Worm (Caenorhabditis elegans): ENCODE measurements around the gene rilp-1.
A peak's percentile ranks its signal among the peaks of the same experiment; 100 is the strongest.

rilp-1 gene

ce11 chrIII:3677378-3677777 lies 41.4 kb downstream of the rilp-1 start (continued):
- TF ChIP-seq hlh-4 (tag; optimal IDR thresholded peaks at IDR 0.05) = no peak
- TF ChIP-seq blmp-1 (tag; optimal IDR thresholded peaks at IDR 0.05) = no peak

DNA sequence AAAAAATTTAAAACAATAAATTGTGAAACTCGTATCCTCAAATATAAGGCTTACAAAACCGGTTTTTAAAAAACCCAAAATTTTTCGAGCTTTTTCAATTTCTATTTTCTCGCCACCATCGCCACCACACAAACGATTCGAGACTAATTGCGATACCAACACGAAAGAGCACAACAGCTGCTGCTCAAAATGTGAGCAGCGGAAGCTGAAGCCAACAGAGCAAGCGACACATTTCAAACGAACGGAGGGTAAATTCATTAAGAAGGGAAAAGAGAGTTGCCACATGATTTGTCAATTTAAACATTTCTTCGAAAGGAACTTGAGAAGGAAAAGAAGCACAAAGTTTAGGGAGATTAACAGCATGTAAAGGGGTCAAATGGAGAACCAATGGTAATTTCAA lies 43.1 kb downstream of the rilp-1 start:
- TF ChIP-seq lin-14 (GFP tag; optimal IDR thresholded peaks at IDR 0.05) (peak; percentile 47), aha-1 (tag; optimal IDR thresholded peaks at IDR 0.05) (no peak)

DNA sequence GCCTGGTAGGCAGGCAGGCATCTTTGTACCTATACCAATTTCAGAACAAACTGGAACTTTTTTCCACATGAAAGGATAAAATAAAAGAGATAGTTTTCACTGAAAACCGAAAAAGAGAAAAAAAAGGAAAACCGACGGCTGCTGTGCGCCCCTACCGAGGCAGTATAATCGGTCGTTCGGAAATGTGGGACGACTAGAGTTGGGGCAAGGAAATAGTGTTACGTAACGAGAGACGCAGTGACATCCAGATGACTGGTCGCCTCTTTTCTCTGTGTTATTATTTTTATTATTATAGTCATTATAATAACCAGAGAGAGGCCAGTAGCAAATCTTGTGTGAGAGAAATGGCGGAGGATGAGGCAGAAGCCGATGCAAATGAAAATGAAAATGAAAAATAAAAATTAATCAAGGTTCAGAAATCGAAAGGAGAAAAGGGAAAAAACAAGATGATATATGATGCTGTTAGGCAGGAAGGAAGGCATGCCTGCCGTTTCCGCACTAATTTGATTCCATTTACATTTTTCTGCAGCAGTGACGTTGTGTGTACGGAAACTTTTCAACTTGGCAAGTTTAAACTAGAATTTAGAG lies 45.5 kb downstream of the rilp-1 start:
- TF ChIP-seq nhr-47 (tag; optimal IDR thresholded peaks at IDR 0.05) (peak; percentile 16), egl-13 (tag; optimal IDR thresholded peaks at IDR 0.05) (peak; percentile 31), elt-2 (tag; optimal IDR thresholded peaks at IDR 0.05) (no peak), swsn-7 (tag; optimal IDR thresholded peaks at IDR 0.05) (peak; percentile 4), blmp-1 (tag; optimal IDR thresholded peaks at IDR 0.05) (peak; percentile 93), dsc-1 (tag; optimal IDR thresholded peaks at IDR 0.05) (peak; percentile 24), lir-3 (tag; optimal IDR thresholded peaks at IDR 0.05; ENCODE audit: poor library complexity) (no peak), nhr-84 (tag; optimal IDR thresholded peaks at IDR 0.05) (no peak), aly-2 (tag; optimal IDR thresholded peaks at IDR 0.05) (no peak), elt-3 (tag; optimal IDR thresholded peaks at IDR 0.05) (no peak), isw-1 (GFP tag; IDR thresholded peaks at IDR 0.05) (no peak), unc-30 (tag; optimal IDR thresholded peaks at IDR 0.05) (no peak), nhr-237 (tag; optimal IDR thresholded peaks at IDR 0.05) (no peak), rnt-1 (tag; optimal IDR thresholded peaks at IDR 0.05) (no peak), lin-14 (GFP tag; optimal IDR thresholded peaks at IDR 0.05) (peak; percentile 51)

ce11 chrIII:3682869-3683403 lies 47.0 kb downstream of the rilp-1 start:
- TF ChIP-seq blmp-1 (tag; optimal IDR thresholded peaks at IDR 0.05) (no peak), skn-1 (tag; optimal IDR thresholded peaks at IDR 0.05) (no peak), lin-13 (GFP tag; optimal IDR thresholded peaks at IDR 0.05) (no peak)

DNA sequence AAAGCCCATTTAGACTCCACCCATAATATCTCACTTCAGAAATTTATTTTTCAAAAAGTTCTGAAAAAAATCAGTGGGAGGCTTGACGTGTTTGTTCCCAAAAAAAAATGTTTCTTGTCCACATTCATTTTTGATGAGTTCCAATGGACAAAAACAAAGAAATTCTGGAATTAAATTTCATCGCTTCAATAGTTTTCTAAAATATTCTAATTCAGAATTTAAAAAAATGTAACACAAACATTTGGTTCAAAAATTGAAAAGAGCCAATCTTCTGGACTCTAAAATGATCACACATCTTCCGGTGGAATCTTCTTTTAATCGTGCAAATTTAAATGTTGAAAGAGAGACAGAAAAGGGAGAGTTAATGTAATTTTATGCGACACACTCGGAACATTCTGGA lies 56.6 kb downstream of the rilp-1 start:
- TF ChIP-seq C16A3.4 (tag; optimal IDR thresholded peaks at IDR 0.05) = no peak
- no peak for TF ChIP-seq efl-1 (optimal IDR thresholded peaks at IDR 0.05)
- peak in 1 of 2 experiments; percentile 73 for TF ChIP-seq efl-1 (GFP tag; optimal IDR thresholded peaks at IDR 0.05 in 1 of 2)
- TF ChIP-seq fkh-10 (GFP tag; optimal IDR thresholded peaks at IDR 0.05) = no peak
- TF ChIP-seq lin-14 (GFP tag; optimal IDR thresholded peaks at IDR 0.05) = peak; percentile 33

All from whole organism, L1 larva.